Fruit fly (Drosophila melanogaster): ENCODE data around the gene Upf2.

dm6 chrX:8056597-8057228, 18.6 kb downstream of the Upf2 start:
- peak; percentile 36 for TF ChIP-seq gl (tag; optimal IDR thresholded peaks at IDR 0.05)
- TF ChIP-seq D1 (tag; optimal IDR thresholded peaks at IDR 0.05), result no peak
- TF ChIP-seq CG13204 (GFP tag; optimal IDR thresholded peaks at IDR 0.05), result peak; percentile 18

Measured in whole organism, pupa.